Worm (Caenorhabditis elegans): Measurements from ENCODE around the gene srlf-26.

DNA sequence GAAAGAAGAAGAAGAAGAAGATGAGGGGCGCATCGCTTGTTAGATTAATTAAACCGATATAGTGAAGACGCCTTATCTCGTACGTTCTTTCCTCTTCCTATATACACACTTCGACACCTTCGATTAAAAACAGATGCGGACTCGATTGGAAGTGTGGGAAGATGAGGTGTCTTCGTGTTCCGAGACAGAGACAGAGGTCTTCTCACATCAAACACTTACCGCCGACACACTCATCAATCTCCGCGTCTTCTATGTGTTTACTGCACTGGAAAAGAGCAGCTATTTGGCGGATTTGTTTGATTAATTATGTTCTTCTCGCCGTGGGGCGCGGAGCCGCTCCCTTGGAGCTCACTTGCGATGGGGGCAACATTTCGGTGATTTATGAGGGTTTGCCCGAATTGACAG, 20.6 kb downstream of the srlf-26 start:
- TF ChIP-seq snpc-4 (tag; optimal IDR thresholded peaks at IDR 0.05) (no peak), nhr-28 (tag; optimal IDR thresholded peaks at IDR 0.05) (no peak), ztf-11 (tag; optimal IDR thresholded peaks at IDR 0.05) (no peak), lin-13 (tag; optimal IDR thresholded peaks at IDR 0.05) (no peak), mep-1 (tag; optimal IDR thresholded peaks at IDR 0.05) (no peak), M03D4.4 (tag; optimal IDR thresholded peaks at IDR 0.05) (no peak), nhr-237 (tag; optimal IDR thresholded peaks at IDR 0.05) (no peak)
